Worm (Caenorhabditis elegans): ENCODE data around the gene F55G7.5.

ce11 chrX:11916705-11917104 lies 22.0 kb downstream of the F55G7.5 start, which contains the start of gene Y62H9A.13:
- TF ChIP-seq nhr-12 (tag; optimal IDR thresholded peaks at IDR 0.05) (no peak), ztf-11 (tag; optimal IDR thresholded peaks at IDR 0.05) (no peak), bed-3 (GFP tag; optimal IDR thresholded peaks at IDR 0.05) (no peak), nhr-28 (tag; optimal IDR thresholded peaks at IDR 0.05) (no peak), blmp-1 (tag; optimal IDR thresholded peaks at IDR 0.05) (no peak), pha-4 (tag; optimal IDR thresholded peaks at IDR 0.05) (no peak), lin-13 (tag; optimal IDR thresholded peaks at IDR 0.05) (no peak), sem-2 (GFP tag; optimal IDR thresholded peaks at IDR 0.05) (no peak), ces-1 (GFP tag; optimal IDR thresholded peaks at IDR 0.05) (no peak), snpc-4 (tag; optimal IDR thresholded peaks at IDR 0.05) (no peak), mab-5 (tag; optimal IDR thresholded peaks at IDR 0.05) (no peak), mls-2 (tag; optimal IDR thresholded peaks at IDR 0.05) (no peak), lsy-2 (tag; optimal IDR thresholded peaks at IDR 0.05) (no peak)
